Worm (Caenorhabditis elegans) whole organism, L3 larva: ENCODE data around the gene W08F4.13.

Source experiments
- ZK546.5 ChIP-seq: sonication (generic microtip); optimal IDR thresholded peaks from 2 replicates; lab custom pipeline; 2017; ENCODE audit warnings: missing biosample characterization, missing genetic modification characterization
- aly-2 ChIP-seq: fragments of 150-350 bp; optimal IDR thresholded peaks from 2 replicates; lab custom pipeline; 2014; ENCODE audit warnings: missing biosample characterization, missing genetic modification characterization
- ceh-16 ChIP-seq: sonication (generic microtip); optimal IDR thresholded peaks from 2 replicates; lab custom pipeline; 2017; ENCODE audit warnings: missing biosample characterization, missing genetic modification characterization
- ceh-28 ChIP-seq: fragments of 150-350 bp; optimal IDR thresholded peaks from 2 replicates; lab custom pipeline; 2014; ENCODE audit warnings: missing biosample characterization, missing genetic modification reagents, missing genetic modification characterization
- ceh-82 ChIP-seq: fragments of 150-350 bp; optimal IDR thresholded peaks from 2 replicates; lab custom pipeline; 2014; ENCODE audit warnings: missing biosample characterization, missing genetic modification characterization
- egl-5 ChIP-seq: fragments of 150-350 bp; optimal IDR thresholded peaks from 2 replicates; lab custom pipeline; 2017; ENCODE audit warnings: missing biosample characterization, missing genetic modification reagents, missing genetic modification characterization, inconsistent platforms
- elt-1 ChIP-seq: fragments of 150-350 bp; optimal IDR thresholded peaks from 2 replicates; lab custom pipeline; 2014; ENCODE audit warnings: missing biosample characterization, missing genetic modification characterization
- elt-2 ChIP-seq: sonication (generic microtip); optimal IDR thresholded peaks from 2 replicates; lab custom pipeline; 2016; ENCODE audit warnings: missing genetic modification reagents, mild to moderate bottlenecking, missing genetic modification characterization, missing compliant biosample characterization
- fkh-10 ChIP-seq: sonication (generic microtip); optimal IDR thresholded peaks from 2 replicates; lab custom pipeline; 2017; ENCODE audit warnings: missing biosample characterization, missing genetic modification reagents, missing genetic modification characterization
- fkh-2 ChIP-seq: fragments of 150-350 bp; optimal IDR thresholded peaks from 2 replicates; lab custom pipeline; 2014; ENCODE audit warnings: missing biosample characterization, missing genetic modification reagents, missing genetic modification characterization
- hmg-11 ChIP-seq: sonication (generic microtip); optimal IDR thresholded peaks from 2 replicates; lab custom pipeline; 2016; ENCODE audit warnings: missing genetic modification characterization, missing compliant biosample characterization
- lin-15B ChIP-seq: fragments of 150-350 bp; optimal IDR thresholded peaks from 2 replicates; lab custom pipeline; 2014; ENCODE audit warnings: missing biosample characterization, missing genetic modification characterization
- lin-39 ChIP-seq: fragments of 150-350 bp; optimal IDR thresholded peaks from 2 replicates; lab custom pipeline; 2018; ENCODE audit warnings: missing biosample characterization, missing genetic modification reagents, missing genetic modification characterization
- lsy-12 ChIP-seq: sonication (generic microtip); optimal IDR thresholded peaks from 2 replicates; lab custom pipeline; 2016; ENCODE audit warnings: mild to moderate bottlenecking, missing genetic modification characterization, missing compliant biosample characterization
- mdl-1 ChIP-seq: fragments of 150-350 bp; optimal IDR thresholded peaks from 2 replicates; lab custom pipeline; 2014; ENCODE audit warnings: missing biosample characterization, missing genetic modification characterization
- mml-1 ChIP-seq: fragments of 150-350 bp; sonication (generic microtip); optimal IDR thresholded peaks from 3 replicates; lab custom pipeline; 2014; ENCODE audit warnings: missing biosample characterization, missing genetic modification characterization
- nfya-1 ChIP-seq: sonication (generic microtip); optimal IDR thresholded peaks from 2 replicates; lab custom pipeline; 2017; ENCODE audit warnings: missing genetic modification characterization, mild to moderate bottlenecking, missing compliant biosample characterization, antibody characterized with exemption, moderate library complexity; ENCODE audit not compliant: insufficient read depth
- nhr-12 ChIP-seq: fragments of 150-350 bp; optimal IDR thresholded peaks from 2 replicates; lab custom pipeline; 2014; ENCODE audit warnings: missing biosample characterization, missing genetic modification characterization
- nhr-23 ChIP-seq: fragments of 150-350 bp; optimal IDR thresholded peaks from 2 replicates; lab custom pipeline; 2014; ENCODE audit warnings: missing biosample characterization, missing genetic modification reagents, missing genetic modification characterization
- nhr-237 ChIP-seq: fragments of 150-350 bp; optimal IDR thresholded peaks from 2 replicates; lab custom pipeline; 2014; ENCODE audit warnings: missing biosample characterization, missing genetic modification characterization
- nhr-25 ChIP-seq: sonication (generic microtip); optimal IDR thresholded peaks from 2 replicates; lab custom pipeline; 2017; ENCODE audit warnings: missing biosample characterization, missing genetic modification characterization
- nhr-28 ChIP-seq: fragments of 150-350 bp; optimal IDR thresholded peaks from 2 replicates; lab custom pipeline; 2014; ENCODE audit warnings: missing biosample characterization, missing genetic modification characterization
- nhr-43 ChIP-seq: sonication (generic microtip); optimal IDR thresholded peaks from 2 replicates; lab custom pipeline; 2016; ENCODE audit warnings: mild to moderate bottlenecking, missing genetic modification characterization, missing compliant biosample characterization; ENCODE audit not compliant: poor library complexity, severe bottlenecking
- nhr-67 ChIP-seq: fragments of 150-350 bp; optimal IDR thresholded peaks from 2 replicates; lab custom pipeline; 2014; ENCODE audit warnings: missing biosample characterization, missing genetic modification characterization
- nhr-76 ChIP-seq: fragments of 150-350 bp; sonication (generic microtip); optimal IDR thresholded peaks from 5 replicates; lab custom pipeline; 2014; ENCODE audit warnings: missing biosample characterization, missing genetic modification characterization
- nhr-77 ChIP-seq: fragments of 150-350 bp; optimal IDR thresholded peaks from 2 replicates; lab custom pipeline; 2014; ENCODE audit warnings: missing biosample characterization, missing genetic modification characterization
- pha-4 ChIP-seq: fragments of 150-350 bp; optimal IDR thresholded peaks from 2 replicates; lab custom pipeline; 2014; ENCODE audit warnings: missing biosample characterization, missing genetic modification reagents, missing genetic modification characterization
- pqm-1 ChIP-seq: fragments of 150-350 bp; optimal IDR thresholded peaks from 2 replicates; lab custom pipeline; 2017; ENCODE audit warnings: missing biosample characterization, missing genetic modification characterization, inconsistent platforms
- skn-1 ChIP-seq: fragments of 150-350 bp; optimal IDR thresholded peaks from 2 replicates; lab custom pipeline; 2014; ENCODE audit warnings: missing biosample characterization, missing genetic modification characterization
- snpc-4 ChIP-seq: fragments of 150-350 bp; optimal IDR thresholded peaks from 2 replicates; lab custom pipeline; 2014; ENCODE audit warnings: missing biosample characterization, missing genetic modification characterization
- tbx-2 ChIP-seq: sonication (generic microtip); optimal IDR thresholded peaks from 2 replicates; lab custom pipeline; 2016; ENCODE audit warnings: mild to moderate bottlenecking, missing genetic modification characterization, missing compliant biosample characterization
- unc-39 ChIP-seq: sonication (generic microtip); optimal IDR thresholded peaks from 4 replicates; lab custom pipeline; 2017; ENCODE audit warnings: missing biosample characterization, missing genetic modification characterization
- unc-62 ChIP-seq: fragments of 150-350 bp; sonication (generic microtip); optimal IDR thresholded peaks from 4 replicates; lab custom pipeline; 2014; ENCODE audit warnings: missing biosample characterization, missing genetic modification reagents, missing genetic modification characterization
- zag-1 ChIP-seq: fragments of 150-350 bp; optimal IDR thresholded peaks from 2 replicates; lab custom pipeline; 2014; ENCODE audit warnings: missing biosample characterization, missing genetic modification characterization
- ztf-4 ChIP-seq: fragments of 150-350 bp; optimal IDR thresholded peaks from 2 replicates; lab custom pipeline; 2014; ENCODE audit warnings: missing biosample characterization, missing genetic modification characterization

W08F4.13 gene

ce11 chrII:577632-578031 is 7.0 kb upstream of the W08F4.13 start, which contains the start of gene W08F4.7:
W08F4.7 (minus strand) TSS chrII:577732.
- TF ChIP-seq nhr-12 (tag; lab: Kevin White, UChicago) (no peak), aly-2 (tag; lab: Kevin White, UChicago) (no peak), ztf-4 (tag; lab: Kevin White, UChicago) (no peak), skn-1 (no peak), ZK546.5 (tag; lab: Kevin White, UChicago) (no peak), snpc-4 (tag; lab: Kevin White, UChicago) (no peak), nhr-23 (tag; lab: Kevin White, UChicago) (no peak), ceh-28 (no peak), nhr-67 (tag; lab: Kevin White, UChicago) (no peak), lin-39 (tag; lab: Kevin White, UChicago) (no peak), mml-1 (no peak), fkh-2 (tag; lab: Kevin White, UChicago) (no peak), tbx-2 (tag; lab: Kevin White, UChicago) (no peak), ceh-16 (no peak), unc-39 (no peak), nhr-76 (tag; lab: Kevin White, UChicago) (no peak), nhr-237 (tag; lab: Kevin White, UChicago) (no peak), fkh-10 (GFP tag; lab: Kevin White, UChicago) (no peak), zag-1 (tag; lab: Kevin White, UChicago) (no peak)
- TF ChIP-seq, all 47 proteins: peak for 0

- TF ChIP-seq nhr-67 (tag; lab: Kevin White, UChicago) (no peak), nfya-1 (tag; lab: Kevin White, UChicago) (no peak), unc-62 (GFP tag; lab: Kevin White, UChicago) (no peak), lin-39 (tag; lab: Kevin White, UChicago) (no peak), unc-39 (no peak), nhr-43 (tag; lab: Kevin White, UChicago) (no peak), elt-1 (tag; lab: Kevin White, UChicago) (no peak), snpc-4 (tag; lab: Kevin White, UChicago) (no peak), nhr-77 (no peak), hmg-11 (tag; lab: Kevin White, UChicago) (no peak), ZK546.5 (tag; lab: Kevin White, UChicago) (no peak), nhr-237 (tag; lab: Kevin White, UChicago) (no peak), tbx-2 (tag; lab: Kevin White, UChicago) (no peak), mdl-1 (tag; lab: Kevin White, UChicago) (no peak), lsy-12 (tag; lab: Kevin White, UChicago) (no peak), nhr-23 (tag; lab: Kevin White, UChicago) (no peak), ceh-82 (tag; lab: Kevin White, UChicago) (no peak)
Measured at ce11 chrII:578803-579202, 5.8 kb upstream of the W08F4.13 start.

DNA sequence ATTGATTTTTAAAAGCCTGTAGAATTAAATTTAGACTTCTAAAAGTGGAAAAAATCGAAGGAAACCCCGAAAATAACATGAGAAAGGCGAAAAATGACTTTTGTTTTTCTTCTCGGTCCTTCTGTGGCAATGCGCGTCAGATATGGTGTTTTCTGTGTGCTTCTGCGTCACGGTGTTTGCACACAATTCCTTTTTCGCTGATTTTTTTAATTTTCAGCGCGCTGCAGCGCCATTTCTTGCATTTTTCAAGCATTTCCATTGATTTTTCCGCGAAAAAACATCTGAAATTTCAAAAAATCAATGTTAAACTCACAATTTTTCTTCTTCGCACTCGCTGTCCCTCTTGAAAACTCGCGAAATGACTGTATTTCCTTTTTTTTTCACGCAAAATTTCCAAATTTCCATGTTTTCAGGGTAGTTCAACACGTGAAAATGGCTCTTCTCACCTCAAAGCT is 4.4 kb upstream of the W08F4.13 start, which contains the start of the genes cdc-37 and W08F4.3:
Gene cdc-37 (minus strand): TSS at position 405 of the 455 bp plus-strand sequence.
Gene W08F4.3 (plus strand): TSS at position 414 of the 455 bp plus-strand sequence.
- no peak for TF ChIP-seq mml-1
- TF ChIP-seq unc-62 (GFP tag; lab: Kevin White, UChicago): no peak
- TF ChIP-seq hmg-11 (tag; lab: Kevin White, UChicago): peak; percentile 44
- TF ChIP-seq lin-15B: peak; percentile 16
- TF ChIP-seq, all 47 proteins: peak for 2

ce11 chrII:581983-582382 is 2.6 kb upstream of the W08F4.13 start:
- TF ChIP-seq nhr-237 (tag; lab: Kevin White, UChicago): no peak
- no peak for TF ChIP-seq elt-2
- no peak for TF ChIP-seq nhr-25 (tag; lab: Kevin White, UChicago)
- no peak for TF ChIP-seq pqm-1 (tag; lab: Kevin White, UChicago)
- TF ChIP-seq nfya-1 (tag; lab: Kevin White, UChicago): no peak
- no peak for TF ChIP-seq pha-4 (tag; lab: Kevin White, UChicago)
- no peak for TF ChIP-seq fkh-2 (tag; lab: Kevin White, UChicago)
- TF ChIP-seq nhr-28 (tag; lab: Kevin White, UChicago): no peak
- TF ChIP-seq egl-5 (tag; lab: Kevin White, UChicago): no peak
- TF ChIP-seq nhr-77: no peak
- TF ChIP-seq mdl-1 (tag; lab: Kevin White, UChicago): no peak
